Fruit fly (Drosophila melanogaster) whole organism, wandering third instar larva: ENCODE data around the gene CG1542.

ENCODE experiments used
- Abd-B ChIP-seq: fragments of >200 bp; optimal IDR thresholded peaks from 2 replicates; lab custom pipeline; 2017; ENCODE audit warnings: missing biosample characterization, missing genetic modification characterization
- CG32264 ChIP-seq: fragments of 200-800 bp; sonication (Bioruptor generic); optimal IDR thresholded peaks from 2 replicates; lab custom pipeline; 2016; ENCODE audit warnings: missing biosample characterization, missing genetic modification characterization
- CG9705 ChIP-seq: fragments of 200-800 bp; sonication (Bioruptor generic); optimal IDR thresholded peaks from 2 replicates; lab custom pipeline; 2018; ENCODE audit warnings: missing biosample characterization, mild to moderate bottlenecking, missing genetic modification characterization
- CrebA ChIP-seq: fragments of 200-800 bp; sonication (Bioruptor generic); optimal IDR thresholded peaks from 2 replicates; lab custom pipeline; 2016; ENCODE audit warnings: missing biosample characterization, mild to moderate bottlenecking, missing genetic modification characterization, borderline replicate concordance
- Dfd ChIP-seq: fragments of >200 bp; optimal IDR thresholded peaks from 2 replicates; lab custom pipeline; 2017; ENCODE audit warnings: missing biosample characterization, missing genetic modification characterization
- Dif ChIP-seq: fragments of 200-275, 200-300 bp; sonication (Bioruptor generic); optimal IDR thresholded peaks from 2 replicates; lab custom pipeline; 2018; ENCODE audit warnings: missing biosample characterization, missing genetic modification characterization; ENCODE audit not compliant: partially characterized antibody
- GATAd ChIP-seq: sonication (Bioruptor generic); optimal IDR thresholded peaks from 2 replicates; lab custom pipeline; 2016; ENCODE audit warnings: missing biosample characterization, missing genetic modification characterization
- HLH106 ChIP-seq: fragments of 200-800 bp; optimal IDR thresholded peaks from 3 replicates; lab custom pipeline; 2019; ENCODE audit warnings: missing biosample characterization, mild to moderate bottlenecking, missing genetic modification characterization, moderate library complexity
- Hnf4 ChIP-seq: fragments of 200-800 bp; sonication (Bioruptor generic); optimal IDR thresholded peaks from 2 replicates; lab custom pipeline; 2016; ENCODE audit warnings: missing biosample characterization, mild to moderate bottlenecking, missing genetic modification characterization
- Hr78 ChIP-seq: fragments of >200 bp; optimal IDR thresholded peaks from 2 replicates; lab custom pipeline; 2017; ENCODE audit warnings: missing biosample characterization, missing genetic modification characterization
- Hr83 ChIP-seq: fragments of 200-300 bp; sonication (Bioruptor generic); optimal IDR thresholded peaks from 2 replicates; lab custom pipeline; 2016; ENCODE audit warnings: missing biosample characterization, mild to moderate bottlenecking, missing genetic modification characterization, moderate library complexity; ENCODE audit not compliant: poor library complexity, severe bottlenecking
- Jra ChIP-seq: sonication (Bioruptor generic); optimal IDR thresholded peaks from 2 replicates; lab custom pipeline; 2016; ENCODE audit warnings: missing biosample characterization, missing genetic modification characterization
- Mio ChIP-seq: sonication (Bioruptor generic); optimal IDR thresholded peaks from 2 replicates; lab custom pipeline; 2016; ENCODE audit warnings: missing biosample characterization, missing genetic modification characterization
- Myc ChIP-seq: fragments of >200 bp; optimal IDR thresholded peaks from 2 replicates; lab custom pipeline; 2017
- N ChIP-seq: fragments of >200 bp; optimal IDR thresholded peaks from 2 replicates; lab custom pipeline; 2018; ENCODE audit warnings: missing biosample characterization, missing external identifiers, missing genetic modification characterization
- OdsH ChIP-seq: fragments of 200-800 bp; sonication (Bioruptor generic); optimal IDR thresholded peaks from 2 replicates; lab custom pipeline; 2016; ENCODE audit warnings: missing biosample characterization, mild to moderate bottlenecking, missing genetic modification characterization
- Rel ChIP-seq, 2 experiments: fragments of 200-800 bp; sonication (Bioruptor generic) in 1 of 2; optimal IDR thresholded peaks; 2 replicates in 1 of 2; 3 replicates in 1 of 2; lab custom pipeline; 2016 to 2019; ENCODE audit warnings: mild to moderate bottlenecking in 2 of 2, missing biosample characterization in 2 of 2, missing genetic modification characterization in 2 of 2, moderate library complexity in 1 of 2
- Sp1 ChIP-seq: fragments of 200-800 bp; sonication (Bioruptor generic); optimal IDR thresholded peaks from 3 replicates; lab custom pipeline; 2019; ENCODE audit warnings: missing biosample characterization, mild to moderate bottlenecking, missing genetic modification characterization, moderate library complexity
- Vsx2 ChIP-seq: fragments of 200-300, 225-300 bp; sonication (Bioruptor generic); optimal IDR thresholded peaks from 2 replicates; lab custom pipeline; 2018; ENCODE audit warnings: missing biosample characterization, missing genetic modification characterization; ENCODE audit not compliant: partially characterized antibody
- br ChIP-seq: fragments of 200-800 bp; sonication (Bioruptor generic); optimal IDR thresholded peaks from 2 replicates; lab custom pipeline; 2016; ENCODE audit warnings: missing biosample characterization, missing genetic modification characterization
- brk ChIP-seq: fragments of 200-800 bp; sonication (Bioruptor generic); optimal IDR thresholded peaks from 2 replicates; lab custom pipeline; 2016; ENCODE audit warnings: missing biosample characterization, mild to moderate bottlenecking, missing genetic modification characterization
- dl ChIP-seq, 2 experiments: fragments of 175-275, 200-275 bp in 1 of 2; fragments of 200-275 bp in 1 of 2; sonication (Bioruptor generic); optimal IDR thresholded peaks; lab custom pipeline; 2018; ENCODE audit warnings: mild to moderate bottlenecking in 2 of 2, missing biosample characterization in 2 of 2, missing genetic modification characterization in 2 of 2, moderate library complexity in 2 of 2; ENCODE audit not compliant: partially characterized antibody in 2 of 2, insufficient read depth in 1 of 2
- dmrt93B ChIP-seq: fragments of 200-800 bp; sonication (Bioruptor generic); optimal IDR thresholded peaks from 2 replicates; lab custom pipeline; 2018; ENCODE audit warnings: missing biosample characterization, mild to moderate bottlenecking, missing genetic modification characterization
- dsf ChIP-seq: sonication (Bioruptor generic); optimal IDR thresholded peaks from 2 replicates; lab custom pipeline; 2016; ENCODE audit warnings: missing biosample characterization, missing genetic modification characterization, borderline replicate concordance
- ey ChIP-seq: fragments of 200-800 bp; sonication (Bioruptor generic); optimal IDR thresholded peaks from 2 replicates; lab custom pipeline; 2016; ENCODE audit warnings: missing biosample characterization, missing genetic modification characterization
- foxo ChIP-seq, 2 experiments: fragments of 200-800 bp; sonication (Bioruptor generic); optimal IDR thresholded peaks; 2 replicates in 1 of 2; 3 replicates in 1 of 2; lab custom pipeline; 2016 to 2017; ENCODE audit warnings: missing biosample characterization in 2 of 2, missing genetic modification characterization in 2 of 2
- fru ChIP-seq: fragments of 200-800 bp; sonication (Bioruptor generic); optimal IDR thresholded peaks from 3 replicates; lab custom pipeline; 2016; ENCODE audit warnings: missing biosample characterization, mild to moderate bottlenecking, missing genetic modification characterization
- h ChIP-seq: fragments of 200-800 bp; sonication (Bioruptor generic); optimal IDR thresholded peaks from 3 replicates; lab custom pipeline; 2016; ENCODE audit warnings: missing biosample characterization, mild to moderate bottlenecking, missing genetic modification characterization
- jim ChIP-seq: fragments of 175-275, 200-325 bp; sonication (Bioruptor generic); optimal IDR thresholded peaks from 2 replicates; lab custom pipeline; 2016; ENCODE audit warnings: missing biosample characterization, mild to moderate bottlenecking, missing genetic modification characterization
- lola ChIP-seq: fragments of >200 bp; optimal IDR thresholded peaks from 2 replicates; lab custom pipeline; 2017; ENCODE audit warnings: missing biosample characterization, missing genetic modification characterization
- pan ChIP-seq: fragments of >200 bp; optimal IDR thresholded peaks from 2 replicates; lab custom pipeline; 2017
- psq ChIP-seq: fragments of 200-800 bp; sonication (Bioruptor generic); optimal IDR thresholded peaks from 3 replicates; lab custom pipeline; 2017; ENCODE audit warnings: missing biosample characterization, mild to moderate bottlenecking, missing genetic modification characterization, moderate library complexity
- rgr ChIP-seq: fragments of 200-800 bp; sonication (Bioruptor generic); optimal IDR thresholded peaks from 3 replicates; lab custom pipeline; 2016; ENCODE audit warnings: missing biosample characterization, mild to moderate bottlenecking, missing genetic modification characterization
- sage ChIP-seq: fragments of 200-800 bp; sonication (Bioruptor generic); optimal IDR thresholded peaks from 2 replicates; lab custom pipeline; 2016; ENCODE audit warnings: missing biosample characterization, mild to moderate bottlenecking, missing genetic modification characterization
- sv ChIP-seq: fragments of 200-800 bp; sonication (Bioruptor generic); optimal IDR thresholded peaks from 3 replicates; lab custom pipeline; 2016; ENCODE audit warnings: missing biosample characterization, missing genetic modification characterization
- tai ChIP-seq: sonication (Bioruptor generic); optimal IDR thresholded peaks from 2 replicates; lab custom pipeline; 2016; ENCODE audit warnings: missing biosample characterization, missing genetic modification characterization
- usp ChIP-seq: fragments of >200 bp; optimal IDR thresholded peaks from 2 replicates; lab custom pipeline; 2017; ENCODE audit warnings: missing biosample characterization, missing genetic modification characterization
- woc ChIP-seq: sonication (Bioruptor generic); optimal IDR thresholded peaks from 2 replicates; lab custom pipeline; 2016; ENCODE audit warnings: missing biosample characterization, mild to moderate bottlenecking, missing genetic modification characterization

CG1542 gene

DNA sequence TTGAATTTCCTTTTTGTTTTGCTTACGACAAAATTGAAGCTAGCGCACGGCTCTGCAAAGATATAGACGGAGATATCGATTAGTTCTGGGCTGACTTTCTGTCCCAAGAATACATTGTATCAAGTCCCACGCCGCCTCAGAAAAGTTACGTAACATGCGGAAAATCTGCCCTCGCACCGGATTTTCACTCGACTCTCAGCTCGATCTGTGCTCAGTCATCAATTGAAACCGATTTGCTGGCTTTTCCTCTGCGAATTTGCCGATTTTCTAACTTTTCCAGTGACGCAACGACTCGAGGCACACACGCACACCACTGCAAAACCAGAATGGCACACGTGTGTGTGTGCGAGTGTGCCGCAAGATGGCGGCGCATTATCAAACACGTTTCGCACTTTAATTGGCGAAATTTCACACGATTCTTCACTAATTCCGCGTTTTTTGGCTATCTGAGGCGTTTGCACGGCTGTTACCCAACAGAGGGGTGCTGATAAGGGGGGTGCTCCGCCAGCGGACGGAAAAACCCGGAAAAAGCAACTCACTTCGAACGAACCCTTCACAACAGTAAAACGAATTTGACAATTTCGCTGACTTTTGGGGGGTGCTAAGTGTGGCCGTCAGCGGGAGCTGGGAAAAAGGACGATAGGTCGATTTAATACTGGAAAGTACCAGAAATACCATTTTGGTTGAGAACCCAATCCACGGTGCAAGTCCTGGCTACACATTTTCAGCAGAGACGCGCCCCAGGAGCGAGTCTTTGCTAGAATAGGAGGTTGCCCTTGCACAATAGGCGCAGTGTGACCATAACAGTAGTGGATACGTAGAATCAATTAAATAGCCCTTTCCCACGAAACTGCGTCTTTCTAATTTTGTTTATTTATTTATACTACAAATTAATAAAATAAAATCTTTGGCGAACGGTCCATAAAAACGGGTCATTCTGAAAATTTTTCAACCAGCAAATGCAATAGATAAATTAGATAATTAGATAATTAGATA, 6.0 kb downstream of the CG1542 start, which contains the start of gene ATPsynC:
Gene ATPsynC (minus strand): TSS at position 634 of the 996 bp plus-strand sequence.
- TF ChIP-seq N (GFP tag; lab: Kevin White, UChicago) (peak; percentile 95), pan (lab: Kevin White, UChicago) (no peak), sage (no peak), HLH106 (peak; percentile 7), h (GFP tag; lab: Kevin White, UChicago) (peak; percentile 59), Rel (GFP tag; optimal IDR thresholded peaks at IDR 0.05; lab: Kevin White, UChicago) (no peak), Rel (tag; optimal IDR thresholded peaks at IDR 0.05; lab: Kevin White, UChicago) (peak; percentile 61), br (peak; percentile 40), Hr78 (GFP tag; lab: Kevin White, UChicago) (peak; percentile 14), GATAd (GFP tag; lab: Kevin White, UChicago) (no peak), ey (GFP tag; lab: Kevin White, UChicago) (no peak), Myc (lab: Kevin White, UChicago) (peak; percentile 4), Sp1 (GFP tag; lab: Kevin White, UChicago) (peak; percentile 75), dsf (no peak), rgr (GFP tag; lab: Kevin White, UChicago) (peak; percentile 31), dl (GFP tag; optimal IDR thresholded peaks at IDR 0.05; lab: Kevin White, UChicago; ENCODE audit: insufficient read depth in 1 of 2, partially characterized antibody in 2 of 2) (peak; percentile 16 to 47), foxo (GFP tag; optimal IDR thresholded peaks at IDR 0.05; lab: Kevin White, UChicago) (peak in 1 of 2 experiments; percentile 30), OdsH (peak; percentile 2), sv (peak; percentile 19), Hr83 (GFP tag; lab: Kevin White, UChicago) (peak; percentile 57)

DNA sequence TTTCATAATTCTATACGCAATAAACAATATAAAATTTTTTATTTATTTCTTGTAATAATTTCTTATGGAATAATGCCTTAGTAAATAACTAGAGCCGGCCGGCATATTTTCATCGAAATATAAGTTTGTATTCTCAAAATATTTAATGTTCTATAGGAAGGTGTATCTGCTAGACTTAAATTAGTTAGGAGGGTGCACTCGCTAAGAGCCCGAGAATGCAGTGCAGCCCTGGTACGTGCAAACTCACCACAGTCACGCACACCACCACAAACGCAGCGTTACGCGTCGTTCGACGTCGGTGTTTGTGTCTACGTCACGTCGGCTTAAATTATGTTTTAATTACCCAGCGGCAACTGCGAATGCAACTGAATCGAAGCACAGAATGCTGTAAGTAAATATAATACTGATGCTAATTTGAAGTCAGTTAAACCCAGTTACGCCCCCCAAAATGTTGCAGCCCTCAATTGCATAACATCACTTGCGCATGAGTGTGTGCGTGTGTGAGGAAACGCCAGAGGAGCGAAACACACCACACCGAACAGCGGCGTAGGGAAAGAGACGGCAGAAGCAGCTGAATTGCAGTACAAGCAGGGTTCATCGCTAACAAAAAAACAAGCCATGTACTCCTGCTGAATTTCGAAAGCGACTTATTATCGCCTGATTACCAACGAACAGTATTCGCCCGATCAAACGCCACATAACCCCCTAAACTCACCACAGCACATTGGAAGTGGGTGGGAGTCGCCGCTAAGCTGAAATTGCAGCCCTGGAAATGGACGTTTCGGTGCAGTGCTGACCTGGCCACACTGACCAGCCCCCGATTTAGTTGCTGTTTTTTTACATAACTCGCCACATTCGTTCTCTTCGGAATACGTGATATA, 7.4 kb downstream of the CG1542 start, which contains the start of gene CG12054:
Gene CG12054 (plus strand): TSS at position 247 of the 881 bp plus-strand sequence.
- TF ChIP-seq sv (no peak), dmrt93B (no peak), lola (GFP tag; lab: Kevin White, UChicago) (no peak), CG32264 (GFP tag; lab: Kevin White, UChicago) (no peak), foxo (GFP tag; optimal IDR thresholded peaks at IDR 0.05; lab: Kevin White, UChicago) (peak in 1 of 2 experiments; percentile 5), psq (GFP tag; lab: Kevin White, UChicago) (no peak), rgr (GFP tag; lab: Kevin White, UChicago) (no peak), GATAd (GFP tag; lab: Kevin White, UChicago) (no peak), ey (GFP tag; lab: Kevin White, UChicago) (peak; percentile 19), Dif (GFP tag; lab: Kevin White, UChicago) (peak; percentile 6), CrebA (no peak), h (GFP tag; lab: Kevin White, UChicago) (no peak), pan (lab: Kevin White, UChicago) (no peak), Dfd (GFP tag; lab: Kevin White, UChicago) (no peak), fru (GFP tag; lab: Kevin White, UChicago) (no peak), brk (GFP tag; lab: Kevin White, UChicago) (no peak), Hr83 (GFP tag; lab: Kevin White, UChicago) (peak; percentile 9), br (no peak), Mio (GFP tag; lab: Kevin White, UChicago) (no peak), tai (GFP tag; lab: Kevin White, UChicago) (no peak), usp (no peak), Myc (lab: Kevin White, UChicago) (peak; percentile 71), Hnf4 (GFP tag; lab: Kevin White, UChicago) (no peak), Hr78 (GFP tag; lab: Kevin White, UChicago) (no peak), Sp1 (GFP tag; lab: Kevin White, UChicago) (no peak), dsf (no peak), dl (GFP tag; optimal IDR thresholded peaks at IDR 0.05; lab: Kevin White, UChicago; ENCODE audit: insufficient read depth in 1 of 2, partially characterized antibody in 2 of 2) (no peak), Abd-B (GFP tag; lab: Kevin White, UChicago) (no peak), Jra (GFP tag; lab: Kevin White, UChicago) (no peak), woc (GFP tag; lab: Kevin White, UChicago) (no peak), Vsx2 (GFP tag; lab: Kevin White, UChicago) (no peak), HLH106 (peak; percentile 7), OdsH (no peak), jim (GFP tag; lab: Kevin White, UChicago) (no peak), sage (no peak), N (GFP tag; lab: Kevin White, UChicago) (peak; percentile 15), Rel (GFP tag; optimal IDR thresholded peaks at IDR 0.05; lab: Kevin White, UChicago) (no peak), Rel (tag; optimal IDR thresholded peaks at IDR 0.05; lab: Kevin White, UChicago) (peak; percentile 48), CG9705 (no peak)
- TF ChIP-seq, all 38 proteins: peak for 8
